Fruit fly (Drosophila melanogaster): Measurements from ENCODE around the gene CG8997.

Gene CG8997

dm6 chr2L:13839744-13840151 lies 5.4 kb downstream of the CG8997 start (continued):
- TF ChIP-seq dysf (GFP tag; IDR thresholded peaks at IDR 0.05): peak; percentile 84
- TF ChIP-seq wdn (GFP tag; IDR thresholded peaks at IDR 0.05): 0 out of 2 replicates have a peak, but pooled peaks have one; percentile 42
- TF ChIP-seq stc (GFP tag; IDR thresholded peaks at IDR 0.05): peak; percentile 59
- TF ChIP-seq Sox100B (GFP tag; optimal IDR thresholded peaks at IDR 0.05): peak; percentile 85
- peak; percentile 79 for TF ChIP-seq CG6689 (GFP tag; IDR thresholded peaks at IDR 0.05)
- peak; percentile 60; the same call in 1 of the 3 replicates for TF ChIP-seq CG7357 (GFP tag; IDR thresholded peaks at IDR 0.05)
- TF ChIP-seq Doc3 (GFP tag; IDR thresholded peaks at IDR 0.05; ENCODE audit: partially characterized antibody): no peak
- peak; percentile 76 for TF ChIP-seq Asciz (GFP tag; optimal IDR thresholded peaks at IDR 0.05)
- peak; percentile 91 for TF ChIP-seq Camta (GFP tag; optimal IDR thresholded peaks at IDR 0.05)
- peak; percentile 42 for TF ChIP-seq schlank (tag; optimal IDR thresholded peaks at IDR 0.05)
- no peak for TF ChIP-seq hth (optimal IDR thresholded peaks at IDR 0.05)
- TF ChIP-seq Eip74EF (GFP tag; optimal IDR thresholded peaks at IDR 0.05): peak in 1 of 2 experiments; percentile 93
- peak; percentile 74 for TF ChIP-seq Hmr (GFP tag; optimal IDR thresholded peaks at IDR 0.05)
- TF ChIP-seq klu (GFP tag; IDR thresholded peaks at IDR 0.05): peak; percentile 74
- TF ChIP-seq CG8478 (optimal IDR thresholded peaks at IDR 0.05): no peak
- TF ChIP-seq CG1024 (GFP tag; IDR thresholded peaks at IDR 0.05): peak; percentile 66; the same call in 1 of the 2 replicates
- TF ChIP-seq sens-2 (GFP tag; IDR thresholded peaks at IDR 0.05): 0 out of 2 replicates have a peak, but pooled peaks have one; percentile 39
- TF ChIP-seq CG17361 (GFP tag; IDR thresholded peaks at IDR 0.05): peak; percentile 89
- TF ChIP-seq Trl (optimal IDR thresholded peaks at IDR 0.05): no peak
- peak; percentile 62 for TF ChIP-seq Trl (GFP tag; optimal IDR thresholded peaks at IDR 0.05)
- TF ChIP-seq dmrt11E (tag; optimal IDR thresholded peaks at IDR 0.05): peak; percentile 75
- peak; percentile 67 for TF ChIP-seq E2f2 (GFP tag; IDR thresholded peaks at IDR 0.05)
- TF ChIP-seq pan (optimal IDR thresholded peaks at IDR 0.05): no peak
- peak in 1 of 2 experiments; percentile 77 for TF ChIP-seq pan (GFP tag; optimal IDR thresholded peaks at IDR 0.05 in 1 of 2, IDR thresholded peaks at IDR 0.05 in 1 of 2)
- TF ChIP-seq fd3F (GFP tag; optimal IDR thresholded peaks at IDR 0.05): peak; percentile 70
- TF ChIP-seq gce (GFP tag; IDR thresholded peaks at IDR 0.05): peak; percentile 53; the same call in 1 of the 3 replicates
- peak; percentile 84 for TF ChIP-seq CG12391 (tag; optimal IDR thresholded peaks at IDR 0.05)
- TF ChIP-seq pum (GFP tag; optimal IDR thresholded peaks at IDR 0.05): peak; percentile 77
- TF ChIP-seq Doc2 (GFP tag; IDR thresholded peaks at IDR 0.05): no peak
- TF ChIP-seq Nf-YC (tag; optimal IDR thresholded peaks at IDR 0.05): peak; percentile 18
- TF ChIP-seq Ssrp (tag; optimal IDR thresholded peaks at IDR 0.05): peak; percentile 95
- TF ChIP-seq Lhr (GFP tag; optimal IDR thresholded peaks at IDR 0.05): peak; percentile 63
- peak in 1 of 3 experiments; percentile 5 for TF ChIP-seq Stat92E (GFP tag; optimal IDR thresholded peaks at IDR 0.05)
- TF ChIP-seq salm (tag; optimal IDR thresholded peaks at IDR 0.05): peak; percentile 67
- peak; percentile 82 for TF ChIP-seq twi (tag; optimal IDR thresholded peaks at IDR 0.05)
- peak; percentile 58; the same call in 1 of the 3 replicates for TF ChIP-seq CG2889 (GFP tag; IDR thresholded peaks at IDR 0.05)
- peak; percentile 5 for TF ChIP-seq CG33557 (GFP tag; optimal IDR thresholded peaks at IDR 0.05)
- TF ChIP-seq ara (GFP tag; IDR thresholded peaks at IDR 0.05): no peak; the same call in 1 of the 2 replicates
- TF ChIP-seq CG11456 (GFP tag; IDR thresholded peaks at IDR 0.05): peak; percentile 63; the same call in 1 of the 3 replicates
- peak; percentile 14 for TF ChIP-seq sqz (GFP tag; optimal IDR thresholded peaks at IDR 0.05)
- no peak for TF ChIP-seq CG31365 (tag; optimal IDR thresholded peaks at IDR 0.05)
- peak; percentile 90 for TF ChIP-seq Sox102F (GFP tag; optimal IDR thresholded peaks at IDR 0.05)
- peak; percentile 52; the same call in 1 of the 2 replicates for TF ChIP-seq al (GFP tag; IDR thresholded peaks at IDR 0.05)
- TF ChIP-seq HLH3B (GFP tag; IDR thresholded peaks at IDR 0.05): peak; percentile 84
- peak; percentile 73 for TF ChIP-seq CG9437 (GFP tag; optimal IDR thresholded peaks at IDR 0.05)
- no peak for TF ChIP-seq CG4360 (GFP tag; IDR thresholded peaks at IDR 0.05)
- peak; percentile 81 for TF ChIP-seq CG16863 (GFP tag; optimal IDR thresholded peaks at IDR 0.05)
- TF ChIP-seq sd (tag; optimal IDR thresholded peaks at IDR 0.05): peak; percentile 67
- peak; percentile 46; the same call in 1 of the 2 replicates for TF ChIP-seq CG11696 (GFP tag; IDR thresholded peaks at IDR 0.05)
- TF ChIP-seq Aef1 (GFP tag; IDR thresholded peaks at IDR 0.05): peak; percentile 74
- TF ChIP-seq Fer3 (tag; optimal IDR thresholded peaks at IDR 0.05): peak; percentile 76
